Fruit fly (Drosophila melanogaster): ENCODE results near the gene Tpc1.

Gene Tpc1

dm6 chr3R:10875515-10876434, 6.2 kb downstream of the Tpc1 start, which contains the start of gene Sodh2 (continued):
- peak; percentile 85 for TF ChIP-seq gem (tag; optimal IDR thresholded peaks at IDR 0.05)
- TF ChIP-seq CG12769 (tag; optimal IDR thresholded peaks at IDR 0.05): peak; percentile 91
- peak; percentile 85 for TF ChIP-seq zfh2 (GFP tag; optimal IDR thresholded peaks at IDR 0.05)
- TF ChIP-seq pita (GFP tag; optimal IDR thresholded peaks at IDR 0.05): no peak
- TF ChIP-seq CG6683 (GFP tag; optimal IDR thresholded peaks at IDR 0.05): peak; percentile 75
- peak; percentile 44 for TF ChIP-seq sisA (GFP tag; IDR thresholded peaks at IDR 0.05)
- TF ChIP-seq CG11247 (GFP tag; IDR thresholded peaks at IDR 0.05): peak; percentile 82
- TF ChIP-seq Ssrp (tag; optimal IDR thresholded peaks at IDR 0.05): peak; percentile 17
- TF ChIP-seq phol (tag; optimal IDR thresholded peaks at IDR 0.05): peak; percentile 59
- TF ChIP-seq Hmr (GFP tag; optimal IDR thresholded peaks at IDR 0.05): peak; percentile 94
- peak; percentile 54 for TF ChIP-seq CG2116 (GFP tag; optimal IDR thresholded peaks at IDR 0.05)
- TF ChIP-seq sr (GFP tag; IDR thresholded peaks at IDR 0.05): peak; percentile 90
- TF ChIP-seq Spps (tag; optimal IDR thresholded peaks at IDR 0.05): peak; percentile 39
- TF ChIP-seq CG12299 (tag; optimal IDR thresholded peaks at IDR 0.05): peak; percentile 2
- peak; percentile 79; the same call in 1 of the 2 replicates for TF ChIP-seq CG8765 (GFP tag; IDR thresholded peaks at IDR 0.05)
- TF ChIP-seq CG15696 (tag; optimal IDR thresholded peaks at IDR 0.05): peak; percentile 36
- TF ChIP-seq C15 (GFP tag; IDR thresholded peaks at IDR 0.05): no peak
- peak; percentile 59 for TF ChIP-seq CG12155 (GFP tag; optimal IDR thresholded peaks at IDR 0.05)
- no peak for TF ChIP-seq psq (GFP tag; optimal IDR thresholded peaks at IDR 0.05)
- TF ChIP-seq wek (GFP tag; optimal IDR thresholded peaks at IDR 0.05): peak; percentile 85
- TF ChIP-seq Tbp (GFP tag; optimal IDR thresholded peaks at IDR 0.05): no peak
- TF ChIP-seq CG8290 (GFP tag; optimal IDR thresholded peaks at IDR 0.05): no peak
- peak in 1 of 2 experiments; percentile 94 for TF ChIP-seq CG8290 (tag; optimal IDR thresholded peaks at IDR 0.05)
- TF ChIP-seq CG7271 (tag; optimal IDR thresholded peaks at IDR 0.05): no peak
- no peak for TF ChIP-seq zen2 (GFP tag; IDR thresholded peaks at IDR 0.05; ENCODE audit: partially characterized antibody)
- peak; percentile 23; the same call in 1 of the 2 replicates for TF ChIP-seq CG13287 (GFP tag; IDR thresholded peaks at IDR 0.05; ENCODE audit: partially characterized antibody)
- peak; percentile 73; the same call in 2 of the 4 replicates for TF ChIP-seq Gug (GFP tag; IDR thresholded peaks at IDR 0.05)
- peak; percentile 17 for TF ChIP-seq Ets97D (GFP tag; optimal IDR thresholded peaks at IDR 0.05)
- no peak for TF ChIP-seq hkb (optimal IDR thresholded peaks at IDR 0.05)
- peak; percentile 76 for TF ChIP-seq hkb (GFP tag; IDR thresholded peaks at IDR 0.05)
- peak; percentile 17 for TF ChIP-seq sima (GFP tag; optimal IDR thresholded peaks at IDR 0.05)
- TF ChIP-seq CG14710 (tag; optimal IDR thresholded peaks at IDR 0.05): peak; percentile 71
- peak; percentile 42; the same call in 1 of the 2 replicates for TF ChIP-seq stc (GFP tag; IDR thresholded peaks at IDR 0.05)
- peak; percentile 35 for TF ChIP-seq tin (GFP tag; optimal IDR thresholded peaks at IDR 0.05)
- TF ChIP-seq CG10274 (GFP tag; optimal IDR thresholded peaks at IDR 0.05): peak; percentile 52
- TF ChIP-seq D (optimal IDR thresholded peaks at IDR 0.05): no peak
- peak; percentile 69 for TF ChIP-seq D (GFP tag; optimal IDR thresholded peaks at IDR 0.05)
- TF ChIP-seq tna (GFP tag; IDR thresholded peaks at IDR 0.05; ENCODE audit: partially characterized antibody): no peak
- TF ChIP-seq CG6854 (GFP tag; optimal IDR thresholded peaks at IDR 0.05): peak; percentile 83
- TF ChIP-seq NfI (GFP tag; optimal IDR thresholded peaks at IDR 0.05): peak; percentile 60
- peak; percentile 32 for TF ChIP-seq CG14050 (GFP tag; IDR thresholded peaks at IDR 0.05)
- peak; percentile 67 for TF ChIP-seq gcm (GFP tag; optimal IDR thresholded peaks at IDR 0.05)
- TF ChIP-seq Dbx (GFP tag; IDR thresholded peaks at IDR 0.05): peak; percentile 66; the same call in 2 of the 3 replicates
- TF ChIP-seq nerfin-2 (GFP tag; IDR thresholded peaks at IDR 0.05; ENCODE audit: partially characterized antibody): no peak
- TF ChIP-seq sob (GFP tag; IDR thresholded peaks at IDR 0.05): peak; percentile 81
- TF ChIP-seq Myb (GFP tag; optimal IDR thresholded peaks at IDR 0.05): peak; percentile 57
- TF ChIP-seq CG13424 (tag; optimal IDR thresholded peaks at IDR 0.05): peak; percentile 76
- TF ChIP-seq hb (GFP tag; IDR thresholded peaks at IDR 0.05; ENCODE audit: partially characterized antibody): no peak
- TF ChIP-seq Mes4 (GFP tag; optimal IDR thresholded peaks at IDR 0.05): peak; percentile 17
